Fruit fly (Drosophila melanogaster): ENCODE results near the gene Tbca.
A peak's percentile ranks its signal among the peaks of the same experiment; 100 is the strongest.

Tbca gene

DNA sequence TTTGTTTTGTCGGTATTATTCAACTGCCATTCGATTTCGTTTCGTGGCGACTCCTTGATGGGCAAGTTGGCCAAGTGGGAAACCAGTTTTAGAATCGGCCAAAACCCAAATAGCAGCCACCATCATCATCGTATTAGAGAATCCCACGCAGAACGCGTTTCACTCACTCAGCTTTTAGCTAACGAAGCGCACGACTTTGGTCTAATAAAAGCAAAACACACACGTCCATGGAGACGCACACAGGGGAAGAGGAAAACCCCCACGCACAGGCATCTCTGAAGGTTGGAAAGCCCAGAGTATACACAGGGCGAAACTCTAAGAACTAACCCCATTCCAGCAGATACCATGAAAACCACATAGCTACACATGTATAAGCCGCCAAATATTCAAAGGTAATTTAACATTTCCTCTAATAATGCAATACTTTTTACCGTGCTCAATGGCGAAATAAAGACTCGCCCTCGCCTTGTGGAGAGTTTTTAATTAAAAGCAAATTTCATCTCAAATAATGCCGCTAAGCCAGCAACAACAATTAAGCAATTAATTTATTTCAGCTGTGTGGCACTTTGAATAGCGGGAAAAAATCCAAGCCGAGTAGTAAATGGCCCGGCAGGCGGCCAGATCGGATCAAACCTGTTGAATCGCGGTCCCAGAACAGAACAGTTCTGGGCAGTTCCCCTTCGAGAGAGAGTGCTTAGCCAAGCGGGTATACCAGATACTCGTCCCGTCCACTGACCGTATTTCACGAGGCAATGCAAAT, 31.8 kb upstream of the Tbca start:
- TF ChIP-seq ttk (optimal IDR thresholded peaks at IDR 0.05) (no peak), psq (optimal IDR thresholded peaks at IDR 0.05) (no peak), Sin3A (optimal IDR thresholded peaks at IDR 0.05) (no peak), insv (optimal IDR thresholded peaks at IDR 0.05) (no peak), Myc (optimal IDR thresholded peaks at IDR 0.05) (no peak), h (optimal IDR thresholded peaks at IDR 0.05) (no peak)

DNA sequence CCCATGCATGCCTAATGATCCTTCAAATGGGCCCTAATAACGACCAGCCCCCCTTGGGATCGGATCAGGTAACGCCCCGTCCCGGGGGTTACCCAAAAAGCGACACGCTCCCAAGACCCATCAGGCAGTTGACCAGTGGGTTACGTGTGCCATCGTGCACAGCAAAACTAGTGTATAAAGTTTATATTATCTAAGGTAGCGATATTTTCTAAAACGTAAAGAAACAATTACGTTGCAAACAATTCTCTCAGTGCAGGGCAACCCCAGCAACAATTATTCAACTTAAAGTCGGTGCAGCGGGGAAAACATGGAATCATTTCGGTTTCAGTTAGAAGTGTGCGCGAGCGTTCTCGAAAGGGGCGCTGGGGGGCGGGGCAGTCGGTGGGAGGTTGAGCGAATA, 30.7 kb upstream of the Tbca start:
- no peak for TF ChIP-seq insv (optimal IDR thresholded peaks at IDR 0.05)
- no peak for TF ChIP-seq Sin3A (optimal IDR thresholded peaks at IDR 0.05)
- no peak for TF ChIP-seq psq (optimal IDR thresholded peaks at IDR 0.05)
- TF ChIP-seq ttk (optimal IDR thresholded peaks at IDR 0.05): no peak
- no peak for TF ChIP-seq Myc (optimal IDR thresholded peaks at IDR 0.05)
- TF ChIP-seq h (optimal IDR thresholded peaks at IDR 0.05): no peak

DNA sequence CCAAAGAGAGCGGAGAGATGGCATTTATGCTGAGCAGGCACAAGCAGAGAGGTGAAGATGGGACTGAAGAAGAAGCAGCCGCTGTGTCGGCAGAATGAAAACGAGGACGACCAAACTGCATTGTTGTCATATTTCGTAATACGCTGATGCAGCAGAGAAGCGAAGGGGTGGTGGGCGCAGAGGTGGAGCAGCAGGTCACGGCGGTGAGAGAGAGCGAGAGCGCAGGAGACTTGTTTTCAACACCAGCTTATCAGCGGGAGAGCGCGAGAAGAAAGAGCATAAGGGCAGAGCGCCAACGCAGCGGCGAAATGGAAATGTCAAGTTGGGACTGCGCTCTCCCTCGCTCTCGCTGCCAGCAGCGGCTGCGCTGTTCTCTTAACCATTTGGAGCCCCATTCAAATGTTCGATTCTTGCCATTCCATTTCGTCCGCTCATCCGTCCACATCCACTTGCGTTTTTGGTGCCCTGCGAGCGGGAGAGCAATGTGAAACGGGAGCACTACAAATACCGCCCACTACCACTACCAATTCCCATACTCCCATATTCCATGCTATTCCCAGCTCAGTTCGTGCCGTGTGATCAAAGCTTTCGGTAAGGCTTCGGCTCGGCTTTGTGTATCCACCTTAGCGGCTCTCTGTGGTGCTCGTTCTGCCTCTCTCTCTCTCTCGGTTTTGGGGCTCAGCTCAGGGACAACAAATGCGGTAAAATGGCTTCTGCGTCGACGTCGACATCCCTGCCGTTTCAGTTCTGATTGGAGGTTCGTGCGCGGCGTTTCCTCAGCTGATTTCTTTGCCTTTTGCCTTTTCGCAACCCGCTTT, 29.8 kb upstream of the Tbca start, which contains the start of gene ttk:
ttk (plus strand) TSS at position 562 of the 818 bp plus-strand sequence.
- TF ChIP-seq Sin3A (optimal IDR thresholded peaks at IDR 0.05) (no peak), psq (optimal IDR thresholded peaks at IDR 0.05) (no peak), ttk (optimal IDR thresholded peaks at IDR 0.05) (no peak), Myc (optimal IDR thresholded peaks at IDR 0.05) (no peak), insv (optimal IDR thresholded peaks at IDR 0.05) (peak; percentile 97)

DNA sequence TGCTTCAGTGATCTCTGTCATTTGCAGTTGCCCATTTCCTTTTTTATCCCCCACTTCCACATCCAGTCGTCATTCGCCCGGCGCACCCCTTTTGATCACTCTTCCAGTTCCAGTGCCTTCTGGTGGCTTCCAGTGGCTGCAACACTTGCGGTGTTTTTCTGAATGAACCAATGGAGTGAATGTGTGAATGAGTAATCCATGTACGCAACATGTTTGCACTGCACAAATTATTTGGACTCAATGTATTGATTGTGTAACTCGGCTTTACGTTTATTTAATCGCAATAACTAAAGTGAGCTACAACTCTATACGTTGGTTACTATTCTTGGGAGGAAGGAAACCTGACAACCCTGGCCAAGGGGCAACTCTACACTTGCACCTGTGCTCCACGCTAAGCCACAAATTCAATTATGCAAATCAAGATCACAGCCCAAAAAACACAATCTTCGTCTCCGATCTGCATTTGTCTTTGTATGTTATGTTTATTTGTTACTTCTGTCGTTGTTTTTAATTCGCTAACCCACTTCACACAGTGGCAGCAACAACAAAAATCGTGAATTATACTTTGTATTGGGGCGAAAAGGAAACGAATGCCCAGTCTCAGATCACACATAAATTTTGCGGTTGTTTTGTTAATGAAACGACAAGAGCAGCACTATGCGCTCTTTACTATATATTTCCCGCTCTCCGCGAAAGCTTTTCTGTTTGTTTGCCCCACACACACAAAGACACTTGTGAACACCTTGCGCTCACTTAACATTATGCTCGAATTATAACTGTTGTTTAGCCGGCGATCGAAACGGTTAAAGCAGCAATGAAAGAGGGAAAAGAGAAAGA, 28.2 kb upstream of the Tbca start:
- TF ChIP-seq Sin3A (optimal IDR thresholded peaks at IDR 0.05) (no peak), h (optimal IDR thresholded peaks at IDR 0.05) (no peak), insv (optimal IDR thresholded peaks at IDR 0.05) (no peak), Myc (optimal IDR thresholded peaks at IDR 0.05) (no peak), psq (optimal IDR thresholded peaks at IDR 0.05) (no peak), ttk (optimal IDR thresholded peaks at IDR 0.05) (no peak)

DNA sequence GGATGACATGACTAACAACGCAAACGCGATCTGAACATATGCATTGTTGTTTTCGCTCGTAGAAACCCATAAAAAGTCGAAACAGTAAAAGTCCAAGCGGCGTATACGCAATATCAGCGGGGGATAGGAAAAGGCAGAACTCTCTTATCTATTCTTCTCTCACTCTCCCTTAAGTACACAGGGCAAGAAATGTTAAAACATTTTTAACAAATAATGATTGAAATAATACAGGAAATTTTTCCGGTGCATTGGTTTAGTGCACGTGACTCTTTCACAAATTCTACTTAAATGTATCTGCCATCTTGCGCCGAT, 27.6 kb upstream of the Tbca start:
- no peak for TF ChIP-seq Sin3A (optimal IDR thresholded peaks at IDR 0.05)
- no peak for TF ChIP-seq h (optimal IDR thresholded peaks at IDR 0.05)
- TF ChIP-seq Myc (optimal IDR thresholded peaks at IDR 0.05): no peak
- TF ChIP-seq insv (optimal IDR thresholded peaks at IDR 0.05): no peak
- TF ChIP-seq ttk (optimal IDR thresholded peaks at IDR 0.05): no peak
- no peak for TF ChIP-seq psq (optimal IDR thresholded peaks at IDR 0.05)

DNA sequence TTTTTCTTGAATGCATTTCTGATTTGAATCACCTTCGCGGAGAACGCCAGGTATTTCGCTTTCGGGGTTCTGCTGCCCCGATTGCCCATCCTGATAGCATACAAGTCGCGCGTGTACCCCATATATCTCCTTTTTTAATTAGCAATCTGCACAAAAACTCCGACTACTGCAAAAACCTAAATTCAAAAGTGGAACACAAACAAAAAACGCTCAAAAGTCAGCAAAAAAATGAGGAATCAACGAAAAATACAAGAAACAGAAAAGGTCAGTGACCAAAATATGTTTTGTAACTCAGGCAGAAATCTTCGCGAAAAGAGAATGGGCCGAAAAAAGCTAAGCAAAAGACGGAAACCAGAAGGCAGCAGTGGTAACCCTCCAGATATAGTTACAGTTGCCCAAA, 27.0 kb upstream of the Tbca start:
- TF ChIP-seq psq (optimal IDR thresholded peaks at IDR 0.05) (no peak), h (optimal IDR thresholded peaks at IDR 0.05) (no peak), Myc (optimal IDR thresholded peaks at IDR 0.05) (no peak), Sin3A (optimal IDR thresholded peaks at IDR 0.05) (no peak), insv (optimal IDR thresholded peaks at IDR 0.05) (no peak), ttk (optimal IDR thresholded peaks at IDR 0.05) (no peak)

DNA sequence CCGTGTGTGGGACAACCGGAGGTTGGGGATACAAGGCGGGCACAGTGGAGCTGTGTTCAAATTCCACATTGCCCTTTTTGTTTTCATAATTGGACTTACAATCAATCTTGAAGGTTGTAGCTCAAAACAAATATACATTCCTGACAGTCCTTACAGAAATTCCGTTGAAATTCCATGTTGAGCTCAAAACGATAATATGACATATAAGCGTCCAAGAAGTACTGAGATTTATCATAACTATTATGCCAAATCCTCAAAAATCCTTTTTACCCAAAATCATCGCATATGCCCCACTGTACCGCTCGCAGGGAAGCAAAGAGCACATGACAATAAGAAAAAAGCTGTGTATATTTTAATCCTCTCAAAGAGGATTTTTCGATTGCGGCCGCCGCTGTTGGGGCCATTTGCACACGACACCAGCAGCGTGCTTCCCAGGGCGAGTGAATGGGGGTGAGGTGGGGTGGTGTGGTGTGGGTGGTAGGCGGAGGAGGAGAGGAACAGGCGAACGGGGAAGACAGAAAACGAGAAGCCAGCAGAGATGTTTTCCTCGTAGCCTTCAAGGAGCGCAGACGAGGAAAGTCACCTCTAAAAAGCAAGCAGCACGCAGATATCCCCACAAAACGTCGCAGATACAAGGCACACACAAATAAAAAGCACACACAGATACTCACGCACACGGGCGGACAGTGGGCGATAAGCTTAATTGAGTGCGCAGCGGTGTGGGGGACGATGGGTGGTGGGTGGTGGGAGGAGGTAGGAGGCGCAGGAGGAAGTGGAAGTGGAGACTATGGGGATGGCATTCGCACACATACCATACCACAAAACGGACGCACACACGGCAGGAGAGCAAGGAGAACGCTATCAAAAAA, 25.8 kb upstream of the Tbca start:
- TF ChIP-seq h (optimal IDR thresholded peaks at IDR 0.05) (no peak), Myc (optimal IDR thresholded peaks at IDR 0.05) (no peak), psq (optimal IDR thresholded peaks at IDR 0.05) (no peak), ttk (optimal IDR thresholded peaks at IDR 0.05) (no peak), insv (optimal IDR thresholded peaks at IDR 0.05) (no peak), Sin3A (optimal IDR thresholded peaks at IDR 0.05) (no peak)

DNA sequence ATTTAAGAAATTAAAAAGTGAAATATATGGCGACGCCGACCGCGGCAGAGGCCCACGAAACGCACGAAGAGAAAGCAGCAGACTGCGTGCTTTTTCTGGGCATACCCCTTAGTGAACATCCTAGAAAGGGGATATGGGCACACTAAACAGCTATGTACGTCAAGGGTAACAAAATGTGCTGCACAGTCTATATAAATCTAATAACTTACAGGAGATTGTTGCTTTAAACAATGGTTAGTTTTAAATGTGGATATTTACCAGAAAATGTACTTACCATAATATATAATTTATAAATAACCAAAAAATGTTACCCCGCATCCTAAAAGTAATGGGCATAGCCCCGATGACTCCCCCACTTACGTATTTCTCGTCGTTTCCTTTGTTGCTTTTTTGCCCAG, 25.1 kb upstream of the Tbca start:
- TF ChIP-seq Myc (optimal IDR thresholded peaks at IDR 0.05): no peak
- no peak for TF ChIP-seq Sin3A (optimal IDR thresholded peaks at IDR 0.05)
- TF ChIP-seq psq (optimal IDR thresholded peaks at IDR 0.05): no peak
- no peak for TF ChIP-seq h (optimal IDR thresholded peaks at IDR 0.05)
- TF ChIP-seq insv (optimal IDR thresholded peaks at IDR 0.05): no peak
- no peak for TF ChIP-seq ttk (optimal IDR thresholded peaks at IDR 0.05)

DNA sequence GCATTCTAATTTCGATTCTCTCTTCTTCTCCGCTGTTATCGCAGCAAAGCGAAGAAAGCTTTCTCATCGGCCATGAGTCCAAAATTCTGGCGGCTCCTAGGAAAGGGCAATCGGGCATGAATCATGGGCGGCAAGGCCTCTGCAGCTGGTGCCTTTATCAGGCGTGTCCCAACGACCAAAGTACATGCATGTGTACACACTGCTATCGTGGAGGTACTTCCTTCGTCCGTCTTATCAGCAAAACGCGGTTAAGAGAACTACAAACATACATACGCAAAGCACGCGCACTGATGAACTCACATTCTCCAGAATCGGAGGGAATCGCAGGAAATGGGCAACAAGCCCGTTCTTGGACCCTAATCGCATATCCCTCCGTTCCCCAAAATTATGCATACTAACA, 24.3 kb upstream of the Tbca start:
- TF ChIP-seq psq (optimal IDR thresholded peaks at IDR 0.05) (no peak), Sin3A (optimal IDR thresholded peaks at IDR 0.05) (no peak), Myc (optimal IDR thresholded peaks at IDR 0.05) (no peak), ttk (optimal IDR thresholded peaks at IDR 0.05) (no peak), h (optimal IDR thresholded peaks at IDR 0.05) (no peak), insv (optimal IDR thresholded peaks at IDR 0.05) (no peak)

DNA sequence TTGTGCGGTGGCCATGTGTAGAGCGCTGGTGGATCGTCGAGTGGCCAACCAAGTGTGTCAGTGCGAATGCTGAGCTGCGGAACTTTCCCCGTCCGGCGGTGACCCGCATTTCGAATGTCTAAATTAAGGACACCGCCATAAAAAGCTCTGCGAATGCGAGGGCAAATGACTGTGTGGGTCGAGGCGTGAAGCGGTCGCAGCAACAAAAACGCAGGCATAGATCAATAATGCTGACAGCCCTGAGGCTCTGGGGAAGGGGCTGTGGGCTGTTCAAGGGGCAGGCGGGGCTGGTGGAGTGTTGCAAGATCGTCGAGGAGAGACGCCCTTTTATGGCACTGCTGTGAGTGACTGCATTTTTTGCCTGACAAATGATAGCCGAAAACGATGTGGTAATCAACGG, 23.8 kb upstream of the Tbca start:
- TF ChIP-seq Sin3A (optimal IDR thresholded peaks at IDR 0.05): no peak
- TF ChIP-seq psq (optimal IDR thresholded peaks at IDR 0.05): no peak
- no peak for TF ChIP-seq ttk (optimal IDR thresholded peaks at IDR 0.05)
- TF ChIP-seq insv (optimal IDR thresholded peaks at IDR 0.05): no peak
- no peak for TF ChIP-seq Myc (optimal IDR thresholded peaks at IDR 0.05)
- no peak for TF ChIP-seq h (optimal IDR thresholded peaks at IDR 0.05)

DNA sequence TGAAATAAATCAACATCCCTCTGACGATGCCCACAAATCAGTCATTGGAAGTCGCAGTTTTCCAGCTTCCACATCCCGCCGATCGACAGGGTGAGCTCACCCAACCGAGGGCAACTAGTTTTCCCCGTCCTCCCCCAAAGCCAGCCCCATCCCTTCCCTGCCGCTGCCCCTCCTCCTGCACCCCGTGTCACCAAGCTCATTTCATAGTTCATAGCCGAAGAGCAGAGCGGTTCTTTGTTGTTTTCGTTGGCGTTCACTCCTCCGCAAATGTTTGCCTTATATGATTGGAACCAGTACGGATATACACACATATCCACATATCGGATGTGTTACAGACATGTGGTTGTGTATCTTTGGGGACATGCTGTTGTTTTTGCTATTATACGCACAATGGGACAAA, 23.2 kb upstream of the Tbca start:
- no peak for TF ChIP-seq h (optimal IDR thresholded peaks at IDR 0.05)
- no peak for TF ChIP-seq psq (optimal IDR thresholded peaks at IDR 0.05)
- TF ChIP-seq Sin3A (optimal IDR thresholded peaks at IDR 0.05): no peak
- TF ChIP-seq Myc (optimal IDR thresholded peaks at IDR 0.05): no peak
- TF ChIP-seq insv (optimal IDR thresholded peaks at IDR 0.05): no peak
- no peak for TF ChIP-seq ttk (optimal IDR thresholded peaks at IDR 0.05)

Data from Kc167 (cell line).